Fruit fly (Drosophila melanogaster): Measurements from ENCODE around the gene mRpL38.

The mRpL38 gene

dm6 chrX:14260863-14261262, 34.8 kb downstream of the mRpL38 start, which contains the start of the genes CG46317 and Tat:
TSS of gene CG46317 (plus strand) at chrX:14261223.
TSS of gene Tat (plus strand) at chrX:14261223.
- TF ChIP-seq vri (GFP tag; optimal IDR thresholded peaks at IDR 0.05) (no peak), fd59A (GFP tag; optimal IDR thresholded peaks at IDR 0.05) (no peak), CG6163 (GFP tag; IDR thresholded peaks at IDR 0.05) (no peak)

dm6 chrX:14265149-14265548, 39.1 kb downstream of the mRpL38 start:
- no peak for TF ChIP-seq CG3032 (tag; optimal IDR thresholded peaks at IDR 0.05)
- TF ChIP-seq Sox14 (GFP tag; optimal IDR thresholded peaks at IDR 0.05): no peak
- TF ChIP-seq svp (GFP tag): no peak
- no peak for TF ChIP-seq CG15336 (GFP tag; IDR thresholded peaks at IDR 0.05)
- TF ChIP-seq Ets96B (tag; optimal IDR thresholded peaks at IDR 0.05): no peak
- no peak for TF ChIP-seq Smox (GFP tag; optimal IDR thresholded peaks at IDR 0.05)
- no peak for TF ChIP-seq Eip93F (GFP tag; optimal IDR thresholded peaks at IDR 0.05)
- TF ChIP-seq fd85E (GFP tag; optimal IDR thresholded peaks at IDR 0.05): no peak
- no peak for TF ChIP-seq CG3919 (GFP tag; optimal IDR thresholded peaks at IDR 0.05)
- no peak for TF ChIP-seq cyc (GFP tag; optimal IDR thresholded peaks at IDR 0.05)
- TF ChIP-seq CG34406 (GFP tag; optimal IDR thresholded peaks at IDR 0.05): no peak

dm6 chrX:14266075-14266474, 40.0 kb downstream of the mRpL38 start, which contains the start of the genes CG13404 and na:
TSS of gene CG13404 (minus strand) at chrX:14266250.
TSS of gene na (plus strand) at chrX:14266367.
- no peak for TF ChIP-seq lz (GFP tag; optimal IDR thresholded peaks at IDR 0.05)
- TF ChIP-seq OdsH (GFP tag; optimal IDR thresholded peaks at IDR 0.05): no peak
- TF ChIP-seq Lpt (GFP tag; optimal IDR thresholded peaks at IDR 0.05): no peak
- 0 out of 3 replicates have a peak, but pooled peaks have one; percentile 26 for TF ChIP-seq eg (GFP tag; IDR thresholded peaks at IDR 0.05)
- no peak for TF ChIP-seq topi (GFP tag; optimal IDR thresholded peaks at IDR 0.05)
- no peak for TF ChIP-seq Blimp-1 (GFP tag; optimal IDR thresholded peaks at IDR 0.05)

- TF ChIP-seq Gug (GFP tag; IDR thresholded peaks at IDR 0.05): no peak
- no peak for TF ChIP-seq eg (GFP tag; IDR thresholded peaks at IDR 0.05)
- TF ChIP-seq CG3919 (GFP tag; optimal IDR thresholded peaks at IDR 0.05): no peak
- no peak for TF ChIP-seq ss (GFP tag; optimal IDR thresholded peaks at IDR 0.05)
- TF ChIP-seq Sox102F (GFP tag; optimal IDR thresholded peaks at IDR 0.05): no peak
- TF ChIP-seq acj6 (GFP tag; optimal IDR thresholded peaks at IDR 0.05): no peak
- no peak for TF ChIP-seq vri (GFP tag; optimal IDR thresholded peaks at IDR 0.05)
- TF ChIP-seq Eip78C (GFP tag): no peak
- no peak for TF ChIP-seq Hr39 (GFP tag; optimal IDR thresholded peaks at IDR 0.05)
- no peak for TF ChIP-seq Sox15 (GFP tag; optimal IDR thresholded peaks at IDR 0.05)
- no peak for TF ChIP-seq CG1621 (tag; optimal IDR thresholded peaks at IDR 0.05)
- TF ChIP-seq Ets21C (GFP tag; optimal IDR thresholded peaks at IDR 0.05): no peak
- TF ChIP-seq CG11762 (GFP tag; optimal IDR thresholded peaks at IDR 0.05; ENCODE audit: insufficient read depth): no peak
- no peak for TF ChIP-seq CG6854 (GFP tag; optimal IDR thresholded peaks at IDR 0.05)
- no peak for TF ChIP-seq CG6792 (GFP tag; optimal IDR thresholded peaks at IDR 0.05)
Observed at dm6 chrX:14277435-14277834, 51.3 kb downstream of the mRpL38 start, which contains the start of gene Muc12Ea. TSS of gene Muc12Ea (plus strand) at chrX:14277735.

Data from whole organism, prepupa.